Fruit fly (Drosophila melanogaster) ovary, adult (tissue): ENCODE measurements around the gene CG34250.

ENCODE experiments used
- CG17801 ChIP-seq: fragments of 200-800 bp; optimal IDR thresholded peaks from 2 replicates; lab custom pipeline; 2019; ENCODE audit warnings: missing biosample characterization, mild to moderate bottlenecking, missing genetic modification characterization, moderate library complexity; ENCODE audit not compliant: partially characterized antibody

The CG34250 gene

dm6 chr3L:17493807-17494404 is 17.9 kb downstream of the CG34250 start:
- TF ChIP-seq CG17801: no peak

dm6 chr3L:17494541-17494940 is 18.5 kb downstream of the CG34250 start, which contains the start of gene edin:
TSS of gene edin (plus strand) at chr3L:17494880.
- TF ChIP-seq CG17801: no peak

dm6 chr3L:17495266-17495961 is 19.4 kb downstream of the CG34250 start:
- no peak for TF ChIP-seq CG17801

- TF ChIP-seq CG17801: no peak
These were observed 20.0 kb downstream of the CG34250 start for dm6 chr3L:17496012-17496411.

dm6 chr3L:17496871-17497492 is 21.0 kb downstream of the CG34250 start:
- no peak for TF ChIP-seq CG17801

- no peak for TF ChIP-seq CG17801
These were observed 21.9 kb downstream of the CG34250 start for dm6 chr3L:17497969-17498368.

- TF ChIP-seq CG17801: no peak
These were observed 23.1 kb downstream of the CG34250 start for dm6 chr3L:17498952-17499710.

- peak; percentile 16 for TF ChIP-seq CG17801
These were observed 24.4 kb downstream of the CG34250 start for dm6 chr3L:17500315-17500985.

- no peak for TF ChIP-seq CG17801
These were observed 26.2 kb downstream of the CG34250 start for dm6 chr3L:17502235-17502634.

dm6 chr3L:17504538-17504937 is 28.5 kb downstream of the CG34250 start:
- no peak for TF ChIP-seq CG17801

- no peak for TF ChIP-seq CG17801
These were observed 30.2 kb downstream of the CG34250 start for dm6 chr3L:17506005-17506760.

- no peak for TF ChIP-seq CG17801
These were observed 30.8 kb downstream of the CG34250 start for dm6 chr3L:17506830-17507229.

- no peak for TF ChIP-seq CG17801
These were observed 37.5 kb downstream of the CG34250 start for dm6 chr3L:17513492-17513891.

- peak; percentile 2 for TF ChIP-seq CG17801
These were observed 38.0 kb downstream of the CG34250 start, which contains the start of the genes U4-U6-60K and CG7564 for dm6 chr3L:17513893-17514616. TSS of gene U4-U6-60K (minus strand) at chr3L:17513912. TSS of gene CG7564 (plus strand) at chr3L:17514298.
